Worm (Caenorhabditis elegans): Measurements from ENCODE around the gene T25B9.5.
"Not testable (repeated sequence)": the region's sequence is repeated elsewhere in the genome, so short reads cannot be mapped to it uniquely, and the experiment has no call there.

The T25B9.5 gene

DNA sequence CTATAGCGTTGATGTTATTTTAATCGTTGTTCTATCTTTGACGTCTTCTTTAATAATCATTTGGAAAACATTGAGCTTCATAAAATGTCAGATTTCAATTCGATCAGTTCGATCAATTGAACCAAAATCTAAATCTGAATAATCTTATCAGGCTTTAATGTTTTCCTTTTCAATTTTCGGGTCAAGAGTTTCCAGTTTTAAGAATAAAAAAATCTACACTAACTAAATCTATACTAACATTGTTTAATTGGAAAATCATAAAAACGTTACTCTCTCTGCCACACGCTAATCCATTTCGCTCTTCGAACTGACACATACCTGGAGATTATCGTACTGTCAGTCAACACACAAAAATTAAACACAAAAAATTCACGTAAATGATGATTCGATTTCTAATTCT lies 9.6 kb upstream of the T25B9.5 start, which contains the start of gene T25B9.11:
T25B9.11 (plus strand) TSS at position 301 of the 400 bp plus-strand sequence.
- no peak for TF ChIP-seq lin-39 (tag; optimal IDR thresholded peaks at IDR 0.05)
- TF ChIP-seq unc-62 (GFP tag; optimal IDR thresholded peaks at IDR 0.05) = no peak
- TF ChIP-seq crh-2 (tag; optimal IDR thresholded peaks at IDR 0.05) = no peak
- no peak for TF ChIP-seq nhr-25 (tag; optimal IDR thresholded peaks at IDR 0.05)
- no peak for TF ChIP-seq lin-11 (tag; optimal IDR thresholded peaks at IDR 0.05)
- no peak for TF ChIP-seq zag-1 (tag; optimal IDR thresholded peaks at IDR 0.05)
- no peak for TF ChIP-seq sma-3 (GFP tag; optimal IDR thresholded peaks at IDR 0.05)
- TF ChIP-seq snpc-4 (tag; optimal IDR thresholded peaks at IDR 0.05) = no peak
- TF ChIP-seq nhr-12 (tag; optimal IDR thresholded peaks at IDR 0.05) = no peak
- TF ChIP-seq skn-1 (tag; optimal IDR thresholded peaks at IDR 0.05) = no peak
- no peak for TF ChIP-seq peb-1 (tag; optimal IDR thresholded peaks at IDR 0.05)
- no peak for TF ChIP-seq ama-1 (optimal IDR thresholded peaks at IDR 0.05)
- no peak for TF ChIP-seq blmp-1 (tag; optimal IDR thresholded peaks at IDR 0.05; ENCODE audit: insufficient read depth)
- TF ChIP-seq nhr-11 (tag; optimal IDR thresholded peaks at IDR 0.05) = no peak
- TF ChIP-seq F13H6.1 (tag; optimal IDR thresholded peaks at IDR 0.05) = no peak

DNA sequence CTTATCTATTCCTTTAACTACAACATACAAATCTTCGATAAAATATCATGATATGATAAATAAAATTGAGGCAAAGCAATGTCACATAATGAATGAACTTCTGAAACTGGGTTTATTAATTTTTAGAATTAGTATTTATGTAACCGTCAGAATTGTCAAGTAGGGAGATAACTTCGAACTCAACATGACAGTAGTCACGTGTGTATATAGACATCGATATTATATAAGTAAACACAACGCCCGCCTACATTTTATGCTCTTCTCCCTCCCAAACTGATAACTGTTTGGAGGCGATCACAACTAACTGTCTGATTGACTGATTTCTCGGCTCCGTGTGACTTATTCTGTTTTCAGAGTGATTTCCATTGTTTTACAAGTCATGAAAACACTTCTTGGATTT lies 6.8 kb upstream of the T25B9.5 start, which contains the start of gene ugt-54:
ugt-54 (plus strand) TSS at position 355 of the 400 bp plus-strand sequence.
- TF ChIP-seq mdl-1 (tag; optimal IDR thresholded peaks at IDR 0.05) (no peak), fos-1 (tag; optimal IDR thresholded peaks at IDR 0.05) (no peak), nhr-6 (tag; optimal IDR thresholded peaks at IDR 0.05) (no peak), lsy-2 (tag; optimal IDR thresholded peaks at IDR 0.05) (no peak), nhr-21 (tag; optimal IDR thresholded peaks at IDR 0.05) (no peak), ceh-16 (tag; optimal IDR thresholded peaks at IDR 0.05) (no peak), alr-1 (tag; optimal IDR thresholded peaks at IDR 0.05) (no peak), ama-1 (optimal IDR thresholded peaks at IDR 0.05) (no peak), R02D3.7 (tag; optimal IDR thresholded peaks at IDR 0.05) (no peak)

DNA sequence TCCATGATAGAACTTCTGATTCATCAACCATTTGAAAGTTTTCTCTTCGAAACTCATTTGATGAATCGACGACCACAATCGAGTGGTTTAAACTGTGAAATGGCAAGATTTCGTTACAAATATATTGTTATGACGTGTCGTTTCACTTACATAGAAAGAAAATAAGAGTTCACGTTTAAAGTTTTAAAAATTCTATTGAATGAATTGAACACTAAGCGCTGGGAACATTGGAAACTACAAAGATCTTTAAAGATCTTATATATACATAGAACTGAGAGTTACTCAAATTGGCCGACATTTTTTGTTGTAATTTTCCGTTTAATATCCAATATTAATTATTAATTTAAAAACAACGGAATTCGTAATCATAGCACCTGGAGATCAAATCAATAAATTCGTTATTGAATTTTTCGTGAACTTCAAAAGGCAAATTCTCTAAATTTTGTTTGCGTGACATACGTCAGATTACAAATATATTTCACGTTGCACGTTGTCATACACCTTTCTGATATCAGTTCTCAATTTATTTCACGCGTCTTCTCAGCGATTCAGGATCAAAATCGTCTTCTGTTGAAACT lies 3.1 kb upstream of the T25B9.5 start, which contains the start of the genes T25B9.4 and T25B9.6:
T25B9.4 (minus strand) TSS at position 101 of the 578 bp plus-strand sequence.
T25B9.6 (plus strand) TSS at position 528 of the 578 bp plus-strand sequence.
- TF ChIP-seq nhr-23 (tag; optimal IDR thresholded peaks at IDR 0.05) (no peak), skn-1 (tag; optimal IDR thresholded peaks at IDR 0.05) (no peak), nhr-129 (tag; optimal IDR thresholded peaks at IDR 0.05) (no peak), zag-1 (tag; optimal IDR thresholded peaks at IDR 0.05) (no peak), ZK546.5 (tag; optimal IDR thresholded peaks at IDR 0.05) (no peak)

DNA sequence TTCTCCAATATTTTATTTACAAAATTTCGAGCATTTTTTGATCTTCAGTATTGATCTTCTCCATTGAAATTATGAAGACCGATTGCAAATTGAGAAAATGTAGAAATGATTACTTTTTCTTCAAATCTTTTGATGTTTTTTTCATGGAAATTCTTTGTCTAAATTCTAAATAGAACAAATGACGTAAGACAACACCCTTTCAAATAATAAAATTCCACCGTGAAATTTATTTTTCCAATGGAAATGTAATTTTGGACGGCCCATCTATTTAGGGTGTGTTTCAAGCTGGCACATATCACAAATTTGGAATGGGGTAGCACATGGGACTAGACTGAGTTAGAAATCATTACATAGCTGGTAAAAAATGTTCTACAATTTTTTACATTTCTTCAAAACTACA lies 2.8 kb downstream of the T25B9.5 start, which contains the start of gene T25B9.2:
T25B9.2 (minus strand) TSS at position 101 of the 400 bp plus-strand sequence.
- not testable (repeated sequence) for TF ChIP-seq mdl-1 (tag; optimal IDR thresholded peaks at IDR 0.05); ztf-11 (tag; optimal IDR thresholded peaks at IDR 0.05); unc-62 (GFP tag; optimal IDR thresholded peaks at IDR 0.05)

DNA sequence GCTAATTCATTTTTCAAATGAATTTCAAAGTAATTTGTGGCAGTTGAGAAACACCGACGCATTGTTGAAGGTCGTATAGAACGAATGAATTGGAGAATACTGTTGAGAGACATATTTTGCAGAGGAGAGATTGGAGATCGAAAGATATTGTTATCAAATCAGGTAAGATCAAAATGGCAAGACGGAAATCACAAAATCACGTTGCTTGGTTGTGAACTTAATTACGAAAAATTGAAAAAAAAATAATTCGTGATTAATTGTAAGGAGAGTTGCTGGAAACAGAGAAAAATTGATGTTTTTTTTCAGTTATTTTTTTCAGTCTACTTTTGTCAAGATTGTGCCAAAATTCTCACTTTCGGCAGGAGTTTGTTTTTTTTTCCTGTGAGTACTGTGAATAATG lies 4.5 kb downstream of the T25B9.5 start, which contains the start of gene T25B9.1:
T25B9.1 (minus strand) TSS at position 101 of the 400 bp plus-strand sequence.
- TF ChIP-seq unc-39 (tag; optimal IDR thresholded peaks at IDR 0.05) (no peak), egl-27 (tag; optimal IDR thresholded peaks at IDR 0.05) (no peak), unc-55 (GFP tag; optimal IDR thresholded peaks at IDR 0.05) (no peak), crh-2 (tag; optimal IDR thresholded peaks at IDR 0.05) (no peak), nhr-21 (tag; optimal IDR thresholded peaks at IDR 0.05) (no peak), ZK546.5 (tag; optimal IDR thresholded peaks at IDR 0.05) (no peak), Y55F3AM.14 (GFP tag; optimal IDR thresholded peaks at IDR 0.05) (no peak), R02D3.7 (tag; optimal IDR thresholded peaks at IDR 0.05) (no peak), mdl-1 (tag; optimal IDR thresholded peaks at IDR 0.05) (no peak), lin-11 (tag; optimal IDR thresholded peaks at IDR 0.05) (no peak), fos-1 (tag; optimal IDR thresholded peaks at IDR 0.05) (no peak), nhr-237 (tag; optimal IDR thresholded peaks at IDR 0.05) (no peak), nhr-23 (tag; optimal IDR thresholded peaks at IDR 0.05) (no peak), ceh-82 (tag; optimal IDR thresholded peaks at IDR 0.05) (no peak)
